Fruit fly (Drosophila melanogaster): ENCODE measurements around the gene Cyp6d5.

The Cyp6d5 gene

dm6 chr3R:14012478-14013146, 16.4 kb upstream of the Cyp6d5 start (continued):
- TF ChIP-seq CG12104 (GFP tag; optimal IDR thresholded peaks at IDR 0.05) (peak; percentile 88), CG2889 (GFP tag; IDR thresholded peaks at IDR 0.05) (peak; percentile 79), CG7928 (GFP tag; optimal IDR thresholded peaks at IDR 0.05) (peak; percentile 54), CG8290 (GFP tag; optimal IDR thresholded peaks at IDR 0.05) (peak; percentile 83), CG8290 (tag; optimal IDR thresholded peaks at IDR 0.05) (peak; percentile 66 to 91), CG33213 (GFP tag; optimal IDR thresholded peaks at IDR 0.05) (peak; percentile 94), CG12659 (GFP tag; optimal IDR thresholded peaks at IDR 0.05) (peak; percentile 79), CG2202 (tag; optimal IDR thresholded peaks at IDR 0.05) (peak; percentile 52), crc (GFP tag; optimal IDR thresholded peaks at IDR 0.05) (peak; percentile 81), croc (GFP tag; conservative IDR thresholded peaks at IDR 0.05) (peak; percentile 92), Gug (GFP tag; IDR thresholded peaks at IDR 0.05) (peak; percentile 94), disco-r (GFP tag; optimal IDR thresholded peaks at IDR 0.05) (peak; percentile 78), CG3065 (GFP tag; optimal IDR thresholded peaks at IDR 0.05) (peak; percentile 21), CG2199 (GFP tag; IDR thresholded peaks at IDR 0.05) (peak; percentile 98), gce (GFP tag; IDR thresholded peaks at IDR 0.05) (peak; percentile 96), CG13424 (tag; optimal IDR thresholded peaks at IDR 0.05) (peak; percentile 77), Rfx (GFP tag; IDR thresholded peaks at IDR 0.05) (peak; percentile 97), Hr51 (GFP tag; optimal IDR thresholded peaks at IDR 0.05) (peak; percentile 50 to 89), zfh2 (GFP tag; optimal IDR thresholded peaks at IDR 0.05) (peak; percentile 50), CG5180 (GFP tag; optimal IDR thresholded peaks at IDR 0.05) (peak; percentile 71), CG31224 (GFP tag; IDR thresholded peaks at IDR 0.05) (peak; percentile 87), Neu2 (GFP tag; optimal IDR thresholded peaks at IDR 0.05; ENCODE audit: borderline replicate concordance) (peak; percentile 68), CG17612 (GFP tag; IDR thresholded peaks at IDR 0.05) (peak; percentile 89), wdn (GFP tag; IDR thresholded peaks at IDR 0.05) (peak; percentile 78), ap (GFP tag; IDR thresholded peaks at IDR 0.05) (peak; percentile 91), Sry-δ (GFP tag; optimal IDR thresholded peaks at IDR 0.05) (peak; percentile 64), Nf-YB (GFP tag; optimal IDR thresholded peaks at IDR 0.05) (peak; percentile 39), CG18764 (GFP tag; optimal IDR thresholded peaks at IDR 0.05) (peak; percentile 94), CrebB (tag; optimal IDR thresholded peaks at IDR 0.05) (peak; percentile 30), eyg (GFP tag; optimal IDR thresholded peaks at IDR 0.05) (peak; percentile 58), tna (GFP tag; IDR thresholded peaks at IDR 0.05; ENCODE audit: partially characterized antibody) (peak; percentile 60), az2 (GFP tag; optimal IDR thresholded peaks at IDR 0.05) (peak; percentile 86), CG12942 (GFP tag; optimal IDR thresholded peaks at IDR 0.05) (peak; percentile 54), CG12071 (GFP tag; optimal IDR thresholded peaks at IDR 0.05) (peak; percentile 91), Jarid2 (GFP tag; optimal IDR thresholded peaks at IDR 0.05) (peak; percentile 78), CG4328 (GFP tag; optimal IDR thresholded peaks at IDR 0.05) (peak; percentile 52), Opbp (GFP tag; IDR thresholded peaks at IDR 0.05; ENCODE audit: partially characterized antibody) (no peak), Rx (GFP tag; IDR thresholded peaks at IDR 0.05) (peak; percentile 95), Xbp1 (GFP tag; optimal IDR thresholded peaks at IDR 0.05) (peak; percentile 83), klu (GFP tag; IDR thresholded peaks at IDR 0.05) (peak; percentile 84), Abd-B (GFP tag; optimal IDR thresholded peaks at IDR 0.05) (peak; percentile 71), CG10267 (tag; optimal IDR thresholded peaks at IDR 0.05) (peak; percentile 88), CG17829 (tag; optimal IDR thresholded peaks at IDR 0.05) (peak; percentile 93), CG15514 (GFP tag; optimal IDR thresholded peaks at IDR 0.05) (peak; percentile 80), amos (GFP tag; IDR thresholded peaks at IDR 0.05; ENCODE audit: partially characterized antibody) (no peak; the same call in 1 of the 2 replicates), nom (GFP tag; optimal IDR thresholded peaks at IDR 0.05) (peak; percentile 88), usp (GFP tag; optimal IDR thresholded peaks at IDR 0.05) (no peak), ATbp (GFP tag; optimal IDR thresholded peaks at IDR 0.05) (peak; percentile 82), jumu (GFP tag; optimal IDR thresholded peaks at IDR 0.05) (peak; percentile 92)

Data from whole organism, embryonic.